Worm (Caenorhabditis elegans) whole organism, L4 larva: ENCODE data around the gene lin-42.
A peak's percentile ranks its signal among the peaks of the same experiment; 100 is the strongest.

Source experiments
- F37D6.2 ChIP-seq: sonication (generic microtip); optimal IDR thresholded peaks from 2 replicates; lab custom pipeline; 2016; ENCODE audit warnings: mild to moderate bottlenecking, missing genetic modification characterization, missing compliant biosample characterization
- F44E2.7 ChIP-seq: fragments of 200-800 bp; sonication (Bioruptor generic); IDR thresholded peaks from 2 replicates; pipeline ENCODE4 v2.1.2; 2022; ENCODE audit warnings: missing genetic modification characterization, missing compliant biosample characterization
- Y75B8A.6 ChIP-seq: fragments of 200-800 bp; sonication (Bioruptor generic); IDR thresholded peaks from 2 replicates; pipeline ENCODE4 v1.3.6; 2022; ENCODE audit warnings: missing genetic modification reagents, missing genetic modification characterization, missing compliant biosample characterization
- ZK546.5 ChIP-seq, 2 experiments: sonication (generic microtip); optimal IDR thresholded peaks; 2 replicates each; lab custom pipeline; 2017; ENCODE audit warnings: missing biosample characterization in 2 of 2, missing genetic modification characterization in 2 of 2
- aha-1 ChIP-seq: fragments of 150-350 bp; peaks from one replicate; lab custom pipeline; 2014; ENCODE audit warnings: missing biosample characterization, missing genetic modification characterization
- attf-4 ChIP-seq: sonication (generic microtip); optimal IDR thresholded peaks from 3 replicates; lab custom pipeline; 2017; ENCODE audit warnings: missing biosample characterization, missing genetic modification characterization
- cey-2 ChIP-seq: sonication (generic microtip); optimal IDR thresholded peaks from 3 replicates; lab custom pipeline; 2017; ENCODE audit warnings: missing genetic modification characterization, mild to moderate bottlenecking, missing compliant biosample characterization, antibody characterized with exemption, borderline replicate concordance; ENCODE audit not compliant: insufficient read depth
- daf-16 ChIP-seq, 3 experiments: sonication (generic microtip); optimal IDR thresholded peaks; 2 replicates each; lab custom pipeline; 2016 to 2017; ENCODE audit warnings: missing genetic modification characterization in 3 of 3, missing genetic modification reagents in 3 of 3, mild to moderate bottlenecking in 2 of 3, missing compliant biosample characterization in 2 of 3, missing biosample characterization in 1 of 3, moderate library complexity in 1 of 3
- dmd-8 ChIP-seq: fragments of 200-800 bp; sonication (Bioruptor generic); IDR thresholded peaks from 2 replicates; pipeline ENCODE4 v1.3.6; 2022; ENCODE audit warnings: missing genetic modification characterization, missing compliant biosample characterization
- fos-1 ChIP-seq: fragments of 150-350 bp; optimal IDR thresholded peaks from 2 replicates; lab custom pipeline; 2014; ENCODE audit warnings: missing biosample characterization, missing genetic modification characterization
- gei-8 ChIP-seq: fragments of 200-800 bp; sonication (Bioruptor generic); optimal IDR thresholded peaks from 2 replicates; lab custom pipeline; 2018; ENCODE audit warnings: mild to moderate bottlenecking, missing genetic modification characterization, missing compliant biosample characterization
- lin-1 ChIP-seq: fragments of 200-800 bp; sonication (Bioruptor generic); IDR thresholded peaks from 2 replicates; pipeline ENCODE4 v1.3.6; 2022; ENCODE audit warnings: missing genetic modification reagents, missing genetic modification characterization, missing compliant biosample characterization
- lin-29 ChIP-seq: fragments of 200-800 bp; sonication (Bioruptor generic); IDR thresholded peaks from 2 replicates; pipeline ENCODE4 v1.3.6; 2022; ENCODE audit warnings: missing genetic modification reagents, missing genetic modification characterization, missing compliant biosample characterization
- mxl-3 ChIP-seq: fragments of 200-800 bp; sonication (Bioruptor generic); optimal IDR thresholded peaks from 2 replicates; lab custom pipeline; 2018; ENCODE audit warnings: mild to moderate bottlenecking, missing genetic modification characterization, missing compliant biosample characterization
- nhr-10 ChIP-seq: fragments of 150-350 bp; optimal IDR thresholded peaks from 2 replicates; lab custom pipeline; 2014; ENCODE audit warnings: missing biosample characterization, missing genetic modification characterization
- nhr-102 ChIP-seq: sonication (generic microtip); optimal IDR thresholded peaks from 2 replicates; lab custom pipeline; 2016; ENCODE audit warnings: mild to moderate bottlenecking, missing genetic modification characterization, moderate library complexity, missing compliant biosample characterization
- nhr-237 ChIP-seq: sonication (generic microtip); optimal IDR thresholded peaks from 2 replicates; lab custom pipeline; 2017; ENCODE audit warnings: missing biosample characterization, missing genetic modification characterization
- nhr-77 ChIP-seq: fragments of 150-350 bp; optimal IDR thresholded peaks from 2 replicates; lab custom pipeline; 2014; ENCODE audit warnings: missing biosample characterization, missing genetic modification characterization
- pha-4 ChIP-seq, 2 experiments: fragments of 150-350 bp in 1 of 2; fragments of 200-800 bp in 1 of 2; sonication (Bioruptor generic) in 1 of 2; IDR thresholded peaks in 1 of 2; optimal IDR thresholded peaks in 1 of 2; 2 replicates each; pipeline versions ENCODE4 v1.3.6 to Lab custom; 2014 to 2022; ENCODE audit warnings: missing genetic modification characterization in 2 of 2, missing genetic modification reagents in 2 of 2, missing biosample characterization in 1 of 2, missing compliant biosample characterization in 1 of 2
- pqm-1 ChIP-seq: sonication (generic microtip); optimal IDR thresholded peaks from 2 replicates; lab custom pipeline; 2017; ENCODE audit warnings: missing biosample characterization, missing genetic modification characterization
- saeg-2 ChIP-seq: fragments of 200-800 bp; sonication (Bioruptor generic); IDR thresholded peaks from 2 replicates; pipeline ENCODE4 v1.3.6; 2022; ENCODE audit warnings: missing genetic modification reagents, missing genetic modification characterization, missing compliant biosample characterization
- sdz-12 ChIP-seq: fragments of 200-800 bp; sonication (Bioruptor generic); optimal IDR thresholded peaks from 2 replicates; lab custom pipeline; 2018; ENCODE audit warnings: mild to moderate bottlenecking, missing genetic modification characterization, missing compliant biosample characterization
- set-16 ChIP-seq: fragments of 200-800 bp; sonication (Bioruptor generic); IDR thresholded peaks from 2 replicates; pipeline ENCODE4 v1.3.6; 2022; ENCODE audit warnings: missing genetic modification reagents, missing genetic modification characterization, missing compliant biosample characterization
- spr-3 ChIP-seq: fragments of 200-800 bp; sonication (Bioruptor generic); optimal IDR thresholded peaks from 2 replicates; lab custom pipeline; 2018; ENCODE audit warnings: mild to moderate bottlenecking, missing genetic modification characterization, missing compliant biosample characterization
- tag-97 ChIP-seq: fragments of 200-800 bp; sonication (Bioruptor generic); IDR thresholded peaks from 2 replicates; pipeline ENCODE4 v1.3.6; 2022; ENCODE audit warnings: missing genetic modification characterization, missing compliant biosample characterization
- unc-62 ChIP-seq, 3 experiments: fragments of 150-350 bp in 1 of 3; sonication (generic microtip); optimal IDR thresholded peaks in 2 of 3; peaks in 1 of 3; 1 replicate in 1 of 3; 2 replicates in 2 of 3; lab custom pipeline; 2014 to 2017; ENCODE audit warnings: missing biosample characterization in 3 of 3, missing genetic modification characterization in 3 of 3, missing genetic modification reagents in 3 of 3, missing genotype in 1 of 3
- zag-1 ChIP-seq: fragments of 150-350 bp; optimal IDR thresholded peaks from 2 replicates; lab custom pipeline; 2014; ENCODE audit warnings: missing biosample characterization, missing genetic modification characterization
- ztf-11 ChIP-seq: fragments of 150-350 bp; optimal IDR thresholded peaks from 2 replicates; lab custom pipeline; 2014; ENCODE audit warnings: missing biosample characterization, missing genetic modification characterization

lin-42 gene

DNA sequence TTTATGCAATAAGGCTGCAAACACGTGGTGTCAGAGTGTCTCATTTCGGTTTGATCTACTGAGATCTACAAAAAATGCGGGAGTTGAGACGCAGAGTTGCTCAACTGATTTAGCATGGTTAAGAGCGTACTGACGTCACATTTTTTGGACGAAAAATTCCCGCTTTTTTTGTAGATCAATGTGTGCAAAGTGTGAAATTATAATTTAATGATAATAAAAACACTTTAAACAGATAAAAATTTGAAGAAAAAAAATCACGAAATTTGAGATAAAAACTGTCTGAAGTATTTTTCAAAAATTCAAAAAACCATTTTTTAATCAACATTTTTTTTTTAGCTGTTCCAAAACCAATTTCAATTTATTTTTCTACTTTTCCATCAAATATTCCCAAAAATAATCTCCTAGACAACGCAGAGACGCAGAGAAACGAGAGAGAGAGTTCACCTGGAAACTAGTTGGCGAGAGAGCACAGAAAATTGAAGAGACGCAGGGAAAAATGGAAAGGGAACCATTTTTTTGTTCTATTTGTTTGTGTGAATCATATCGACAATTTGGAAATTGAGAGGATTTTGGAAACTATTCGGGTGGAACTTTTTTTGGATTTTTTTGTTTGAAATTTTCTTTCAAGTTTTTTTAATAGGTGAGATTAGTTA, 45.0 kb upstream of the lin-42 start:
- TF ChIP-seq cey-2 (tag; lab: Kevin White, UChicago) (no peak), unc-62 (GFP tag; optimal IDR thresholded peaks at IDR 0.05 in 1 of 2; lab: Kevin White, UChicago) (peak in 1 of 2 experiments; percentile 91), unc-62 (tag; optimal IDR thresholded peaks at IDR 0.05; lab: Kevin White, UChicago) (no peak)
- TF ChIP-seq, all 104 proteins: peak for 1

ce11 chrII:1295776-1296175, 43.6 kb upstream of the lin-42 start, which contains the start of gene Y57G7A.2:
Gene Y57G7A.2, plus strand, starts transcription at chrII:1296076.
- no peak for TF ChIP-seq daf-16 (GFP tag; optimal IDR thresholded peaks at IDR 0.05; lab: Kevin White, UChicago)
- TF ChIP-seq daf-16 (tag; optimal IDR thresholded peaks at IDR 0.05; lab: Kevin White, UChicago), result no peak
- TF ChIP-seq aha-1 (tag; lab: Kevin White, UChicago), result peak; percentile 41
- TF ChIP-seq sdz-12, result no peak

DNA sequence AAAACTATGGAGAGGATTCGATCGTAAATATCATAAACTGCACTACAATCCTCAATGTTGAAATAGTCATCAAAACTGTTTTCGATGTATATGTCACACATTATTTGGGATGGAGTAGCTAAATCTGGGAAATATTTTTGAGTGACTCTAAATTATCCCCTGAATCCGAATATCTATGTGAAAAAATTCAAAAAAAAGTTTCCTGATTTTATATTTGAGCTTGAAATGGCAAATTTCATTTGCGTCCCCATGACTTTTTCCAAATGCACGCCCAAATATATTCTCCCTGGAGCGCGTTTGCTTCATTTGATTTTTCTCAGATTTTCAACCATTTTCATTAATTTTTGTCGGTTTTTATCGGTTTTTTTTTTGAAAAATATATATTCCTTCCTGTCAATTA, 41.0 kb upstream of the lin-42 start, which contains the start of gene srz-64:
Gene srz-64, minus strand, starts transcription at position 101 of the 400 bp plus-strand sequence.
- no peak for TF ChIP-seq fos-1
- TF ChIP-seq zag-1 (tag; lab: Kevin White, UChicago), result no peak
- TF ChIP-seq pha-4 (GFP tag; IDR thresholded peaks at IDR 0.05; lab: Robert Waterston, UW), result no peak
- no peak for TF ChIP-seq pha-4 (tag; optimal IDR thresholded peaks at IDR 0.05; lab: Kevin White, UChicago)
- TF ChIP-seq lin-1 (GFP tag; lab: Robert Waterston, UW), result no peak
- TF ChIP-seq ZK546.5 (tag; optimal IDR thresholded peaks at IDR 0.05; lab: Kevin White, UChicago), result no peak
- TF ChIP-seq pqm-1 (tag; lab: Kevin White, UChicago), result no peak

ce11 chrII:1285514-1285913, 33.4 kb upstream of the lin-42 start, which contains the start of the genes Y57G7A.6 and Y57G7A.3:
Gene Y57G7A.6, minus strand, starts transcription at chrII:1285614.
Gene Y57G7A.3, plus strand, starts transcription at chrII:1285782.
- no peak for TF ChIP-seq nhr-10 (tag; lab: Kevin White, UChicago)
- no peak for TF ChIP-seq F37D6.2 (tag; lab: Kevin White, UChicago)
- no peak for TF ChIP-seq dmd-8 (GFP tag; lab: Robert Waterston, UW)
- no peak for TF ChIP-seq lin-29 (GFP tag; lab: Robert Waterston, UW)
- no peak for TF ChIP-seq Y75B8A.6 (GFP tag; lab: Robert Waterston, UW)
- no peak for TF ChIP-seq nhr-237
- no peak for TF ChIP-seq attf-4
- no peak for TF ChIP-seq saeg-2 (GFP tag; lab: Robert Waterston, UW)
- no peak for TF ChIP-seq mxl-3
- TF ChIP-seq ztf-11 (tag; lab: Kevin White, UChicago), result no peak
- no peak for TF ChIP-seq spr-3
- no peak for TF ChIP-seq nhr-102 (tag; lab: Kevin White, UChicago)
- no peak for TF ChIP-seq nhr-77 (tag; lab: Kevin White, UChicago)

DNA sequence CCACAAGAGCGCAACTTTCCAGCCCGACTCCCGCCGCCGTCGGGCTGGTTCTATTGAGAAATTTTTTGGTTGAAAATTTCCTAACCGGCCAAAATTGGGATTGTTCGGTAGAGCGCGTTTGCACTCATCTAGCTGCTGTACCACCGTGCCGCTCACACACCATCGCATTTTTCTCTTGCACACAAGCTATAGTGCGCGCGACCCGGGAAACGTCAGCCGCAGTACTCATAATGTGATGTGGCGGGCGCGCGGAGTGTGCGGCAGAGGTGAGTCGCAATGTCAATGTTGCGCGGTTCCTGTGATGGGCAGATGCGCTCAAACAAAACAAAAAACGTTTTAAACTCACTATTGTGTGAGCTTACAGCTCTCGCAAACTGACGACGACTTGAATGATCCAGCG, 32.8 kb upstream of the lin-42 start:
- TF ChIP-seq set-16, result peak; percentile 18; the same call in 1 of the 2 replicates
- no peak for TF ChIP-seq gei-8 (GFP tag; lab: Kevin White, UChicago)

ce11 chrII:1278350-1278749, 26.2 kb upstream of the lin-42 start, which contains the start of gene srz-63:
Gene srz-63, plus strand, starts transcription at chrII:1278650.
- TF ChIP-seq aha-1 (tag; lab: Kevin White, UChicago), result peak; percentile 18

- TF ChIP-seq tag-97 (GFP tag; lab: Robert Waterston, UW) (no peak), F44E2.7 (GFP tag; lab: Robert Waterston, UW) (no peak), zag-1 (tag; lab: Kevin White, UChicago) (no peak)
- TF ChIP-seq, all 104 proteins: peak for 0
Observed at ce11 chrII:1276778-1277177, 24.6 kb upstream of the lin-42 start, which contains the start of gene Y57G7A.11. Gene Y57G7A.11, minus strand, starts transcription at chrII:1276878.
